Worm (Caenorhabditis elegans): ENCODE measurements around the gene heri-1.
A peak's percentile ranks its signal among the peaks of the same experiment; 100 is the strongest.

The heri-1 gene

ce11 chrII:6061495-6061894 lies 51.5 kb downstream of the heri-1 start (continued):
- TF ChIP-seq gei-17 (GFP tag; optimal IDR thresholded peaks at IDR 0.05) (no peak), nhr-120 (GFP tag; IDR thresholded peaks at IDR 0.05) (no peak), egl-18 (GFP tag; IDR thresholded peaks at IDR 0.05) (no peak), nhr-80 (tag; optimal IDR thresholded peaks at IDR 0.05) (no peak), ztf-26 (tag; optimal IDR thresholded peaks at IDR 0.05) (no peak), bed-2 (GFP tag; IDR thresholded peaks at IDR 0.05) (peak; percentile 53; the same call in 1 of the 2 replicates), nhr-90 (tag; optimal IDR thresholded peaks at IDR 0.05) (no peak), B0261.1 (tag; optimal IDR thresholded peaks at IDR 0.05) (no peak), ccch-3 (GFP tag; optimal IDR thresholded peaks at IDR 0.05) (peak; percentile 56), mes-4 (tag; optimal IDR thresholded peaks at IDR 0.05) (no peak), hrde-1 (tag; optimal IDR thresholded peaks at IDR 0.05; ENCODE audit: borderline replicate concordance) (no peak), mcd-1 (GFP tag; IDR thresholded peaks at IDR 0.05) (peak; percentile 73), sea-2 (GFP tag; IDR thresholded peaks at IDR 0.05) (no peak), ekl-4 (GFP tag; IDR thresholded peaks at IDR 0.05) (peak; percentile 58; the same call in 1 of the 2 replicates), Y67H2A.10 (GFP tag; conservative IDR thresholded peaks at IDR 0.05) (no peak), hlh-26 (GFP tag; conservative IDR thresholded peaks at IDR 0.05) (no peak), ztf-28 (GFP tag; IDR thresholded peaks at IDR 0.05) (0 out of 2 replicates have a peak, but pooled peaks have one; percentile 11), mxl-1 (tag; optimal IDR thresholded peaks at IDR 0.05) (no peak), lin-26 (GFP tag; IDR thresholded peaks at IDR 0.05) (no peak), ceh-27 (GFP tag; optimal IDR thresholded peaks at IDR 0.05) (peak; percentile 73), F39B2.1 (GFP tag; IDR thresholded peaks at IDR 0.05) (no peak), nhr-179 (tag; optimal IDR thresholded peaks at IDR 0.05) (no peak), snpc-4 (GFP tag; optimal IDR thresholded peaks at IDR 0.05) (no peak), snpc-4 (tag; optimal IDR thresholded peaks at IDR 0.05) (peak in 2 of 4 experiments; percentile 33 to 60), Y56A3A.18 (GFP tag; IDR thresholded peaks at IDR 0.05) (no peak), ztf-25 (GFP tag; IDR thresholded peaks at IDR 0.05) (no peak), mel-28 (tag; optimal IDR thresholded peaks at IDR 0.05; ENCODE audit: borderline replicate concordance) (no peak), madf-8 (GFP tag; conservative IDR thresholded peaks at IDR 0.05) (peak; percentile 22; the same call in 1 of the 2 replicates), madf-3 (GFP tag; IDR thresholded peaks at IDR 0.05) (no peak), cebp-1 (GFP tag; IDR thresholded peaks at IDR 0.05) (no peak), cebp-1 (tag; optimal IDR thresholded peaks at IDR 0.05) (no peak), F57A8.1 (GFP tag; optimal IDR thresholded peaks at IDR 0.05) (no peak), unc-62 (GFP tag; optimal IDR thresholded peaks at IDR 0.05) (no peak), F22D6.2 (tag; optimal IDR thresholded peaks at IDR 0.05) (peak; percentile 56), let-526 (GFP tag; IDR thresholded peaks at IDR 0.05) (no peak), aptf-2 (GFP tag; conservative IDR thresholded peaks at IDR 0.05) (peak; percentile 79), dpff-1 (tag; optimal IDR thresholded peaks at IDR 0.05) (no peak), zim-3 (tag; optimal IDR thresholded peaks at IDR 0.05) (no peak), F10E7.11 (tag; optimal IDR thresholded peaks at IDR 0.05) (no peak), B0035.1 (tag; optimal IDR thresholded peaks at IDR 0.05) (no peak), snpc-3.4 (tag; optimal IDR thresholded peaks at IDR 0.05) (peak; percentile 23), fkh-3 (tag; optimal IDR thresholded peaks at IDR 0.05) (no peak), ztf-3 (GFP tag; optimal IDR thresholded peaks at IDR 0.05) (no peak), lsl-1 (GFP tag; optimal IDR thresholded peaks at IDR 0.05) (peak; percentile 24), egl-44 (GFP tag; IDR thresholded peaks at IDR 0.05) (no peak), K11D2.4 (GFP tag; IDR thresholded peaks at IDR 0.05) (0 out of 2 replicates have a peak, but pooled peaks have one; percentile 18), ceh-79 (tag; optimal IDR thresholded peaks at IDR 0.05) (no peak), cebp-2 (GFP tag; IDR thresholded peaks at IDR 0.05) (no peak), athp-1 (tag; optimal IDR thresholded peaks at IDR 0.05) (peak; percentile 4), akir-1 (GFP tag; optimal IDR thresholded peaks at IDR 0.05) (no peak)
